Worm (Caenorhabditis elegans): ENCODE data around the gene T24C4.2.

DNA sequence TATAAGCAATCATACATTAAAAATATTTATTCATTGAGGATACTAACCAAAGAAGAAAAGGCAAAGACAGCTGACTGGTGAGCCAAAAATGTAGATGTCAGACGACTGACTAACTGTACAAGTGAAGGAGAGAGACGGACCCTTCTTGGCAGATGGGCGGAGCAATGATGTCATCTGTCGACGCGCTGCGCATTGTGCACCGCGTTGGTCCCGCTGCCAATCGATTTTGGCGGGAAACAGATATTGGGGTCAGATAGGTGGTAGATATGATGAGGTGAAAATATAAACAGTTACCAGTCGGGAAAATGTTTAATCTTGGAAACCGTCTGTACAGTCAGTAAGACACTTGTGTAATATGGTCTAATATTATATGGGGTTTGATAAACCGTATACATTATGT is at the start of gene T24C4.2:
- TF ChIP-seq ZK546.5 (tag; optimal IDR thresholded peaks at IDR 0.05): no peak
- TF ChIP-seq zag-1 (tag; optimal IDR thresholded peaks at IDR 0.05): no peak
- TF ChIP-seq lin-39 (tag; optimal IDR thresholded peaks at IDR 0.05): no peak
- no peak for TF ChIP-seq aly-2 (tag; optimal IDR thresholded peaks at IDR 0.05)
- no peak for TF ChIP-seq dve-1 (tag; optimal IDR thresholded peaks at IDR 0.05; ENCODE audit: insufficient read depth)
- TF ChIP-seq lin-15B (tag; optimal IDR thresholded peaks at IDR 0.05): no peak
- TF ChIP-seq fos-1 (tag; optimal IDR thresholded peaks at IDR 0.05): no peak
- no peak for TF ChIP-seq pha-4 (GFP tag; IDR thresholded peaks at IDR 0.05)
- no peak for TF ChIP-seq pha-4 (tag; optimal IDR thresholded peaks at IDR 0.05)
- no peak for TF ChIP-seq F49E8.2 (tag; optimal IDR thresholded peaks at IDR 0.05; ENCODE audit: borderline replicate concordance)
- no peak for TF ChIP-seq ZK337.2 (GFP tag; IDR thresholded peaks at IDR 0.05)
